Fruit fly (Drosophila melanogaster): Measurements from ENCODE around the gene CG9706.

- TF ChIP-seq psq (optimal IDR thresholded peaks at IDR 0.05): no peak
- no peak for TF ChIP-seq Myc (optimal IDR thresholded peaks at IDR 0.05)
- TF ChIP-seq h (optimal IDR thresholded peaks at IDR 0.05): no peak
- no peak for TF ChIP-seq ttk (optimal IDR thresholded peaks at IDR 0.05)
- no peak for TF ChIP-seq Sin3A (optimal IDR thresholded peaks at IDR 0.05)
These were observed 41.1 kb upstream of the CG9706 start for dm6 chr3L:16741660-16742059.

Data from Kc167 (cell line).